Fruit fly (Drosophila melanogaster): Measurements from ENCODE around the gene CG14985.

- TF ChIP-seq CG4496 (GFP tag; IDR thresholded peaks at IDR 0.05) (no peak), CG12605 (GFP tag; IDR thresholded peaks at IDR 0.05) (no peak), Snoo (tag; optimal IDR thresholded peaks at IDR 0.05) (no peak), CG8301 (tag; optimal IDR thresholded peaks at IDR 0.05) (no peak), D1 (tag; optimal IDR thresholded peaks at IDR 0.05) (no peak), fd96Ca (GFP tag; IDR thresholded peaks at IDR 0.05) (no peak), EcR (GFP tag; optimal IDR thresholded peaks at IDR 0.05) (no peak), rn (GFP tag; IDR thresholded peaks at IDR 0.05) (no peak), CG15710 (tag; optimal IDR thresholded peaks at IDR 0.05) (no peak), Pif1B (GFP tag; optimal IDR thresholded peaks at IDR 0.05) (no peak)
Observed at dm6 chr3L:4028305-4028704, 25.0 kb downstream of the CG14985 start, which contains the start of the genes Gr64b and Gr64c.
